Worm (Caenorhabditis elegans) whole organism, L3 larva: ENCODE results near the gene nhr-68.

Experiments used
- aly-2 ChIP-seq: fragments of 150-350 bp; optimal IDR thresholded peaks from 2 replicates; lab custom pipeline; 2014; ENCODE audit warnings: missing biosample characterization, missing genetic modification characterization
- ama-1 ChIP-seq: fragments of 150-350 bp; optimal IDR thresholded peaks from 2 replicates; lab custom pipeline; 2018
- ceh-16 ChIP-seq: sonication (generic microtip); optimal IDR thresholded peaks from 2 replicates; lab custom pipeline; 2017; ENCODE audit warnings: missing biosample characterization, missing genetic modification characterization
- ceh-82 ChIP-seq: fragments of 150-350 bp; optimal IDR thresholded peaks from 2 replicates; lab custom pipeline; 2014; ENCODE audit warnings: missing biosample characterization, missing genetic modification characterization
- daf-12 ChIP-seq: fragments of 150-350 bp; optimal IDR thresholded peaks from 2 replicates; lab custom pipeline; 2014; ENCODE audit warnings: missing biosample characterization, missing genetic modification reagents, missing genetic modification characterization
- egl-27 ChIP-seq: sonication (generic microtip); optimal IDR thresholded peaks from 4 replicates; lab custom pipeline; 2017; ENCODE audit warnings: missing biosample characterization, missing genetic modification reagents, missing genetic modification characterization
- egl-5 ChIP-seq: fragments of 150-350 bp; optimal IDR thresholded peaks from 2 replicates; lab custom pipeline; 2017; ENCODE audit warnings: missing biosample characterization, missing genetic modification reagents, missing genetic modification characterization, inconsistent platforms
- elt-1 ChIP-seq: fragments of 150-350 bp; optimal IDR thresholded peaks from 2 replicates; lab custom pipeline; 2014; ENCODE audit warnings: missing biosample characterization, missing genetic modification characterization
- elt-2 ChIP-seq: sonication (generic microtip); optimal IDR thresholded peaks from 2 replicates; lab custom pipeline; 2016; ENCODE audit warnings: missing genetic modification reagents, mild to moderate bottlenecking, missing genetic modification characterization, missing compliant biosample characterization
- elt-3 ChIP-seq, 3 experiments: fragments of 150-350 bp in 1 of 3; sonication (generic microtip) in 2 of 3; optimal IDR thresholded peaks; 2 replicates in 2 of 3; 4 replicates in 1 of 3; lab custom pipeline; 2014 to 2017; ENCODE audit warnings: missing biosample characterization in 3 of 3, missing genetic modification characterization in 3 of 3
- eor-1 ChIP-seq, 2 experiments: fragments of 150-350 bp; optimal IDR thresholded peaks; 2 replicates each; lab custom pipeline; 2014 to 2018; ENCODE audit warnings: missing biosample characterization in 2 of 2, missing genetic modification characterization in 2 of 2
- fkh-10 ChIP-seq: sonication (generic microtip); optimal IDR thresholded peaks from 2 replicates; lab custom pipeline; 2017; ENCODE audit warnings: missing biosample characterization, missing genetic modification reagents, missing genetic modification characterization
- fkh-2 ChIP-seq: fragments of 150-350 bp; optimal IDR thresholded peaks from 2 replicates; lab custom pipeline; 2014; ENCODE audit warnings: missing biosample characterization, missing genetic modification reagents, missing genetic modification characterization
- hmg-11 ChIP-seq: sonication (generic microtip); optimal IDR thresholded peaks from 2 replicates; lab custom pipeline; 2016; ENCODE audit warnings: missing genetic modification characterization, missing compliant biosample characterization
- jun-1 ChIP-seq: fragments of 150-350 bp; optimal IDR thresholded peaks from 2 replicates; lab custom pipeline; 2014; ENCODE audit warnings: missing biosample characterization, missing genetic modification reagents, missing genetic modification characterization
- lin-15B ChIP-seq: fragments of 150-350 bp; optimal IDR thresholded peaks from 2 replicates; lab custom pipeline; 2014; ENCODE audit warnings: missing biosample characterization, missing genetic modification characterization
- lin-39 ChIP-seq: fragments of 150-350 bp; optimal IDR thresholded peaks from 2 replicates; lab custom pipeline; 2018; ENCODE audit warnings: missing biosample characterization, missing genetic modification reagents, missing genetic modification characterization
- lsy-12 ChIP-seq: sonication (generic microtip); optimal IDR thresholded peaks from 2 replicates; lab custom pipeline; 2016; ENCODE audit warnings: mild to moderate bottlenecking, missing genetic modification characterization, missing compliant biosample characterization
- mdl-1 ChIP-seq: fragments of 150-350 bp; optimal IDR thresholded peaks from 2 replicates; lab custom pipeline; 2014; ENCODE audit warnings: missing biosample characterization, missing genetic modification characterization
- nfya-1 ChIP-seq: sonication (generic microtip); optimal IDR thresholded peaks from 2 replicates; lab custom pipeline; 2017; ENCODE audit warnings: missing genetic modification characterization, mild to moderate bottlenecking, missing compliant biosample characterization, antibody characterized with exemption, moderate library complexity; ENCODE audit not compliant: insufficient read depth
- nhr-11 ChIP-seq: fragments of 150-350 bp; optimal IDR thresholded peaks from 2 replicates; lab custom pipeline; 2014; ENCODE audit warnings: missing biosample characterization, missing genetic modification characterization
- nhr-23 ChIP-seq: fragments of 150-350 bp; optimal IDR thresholded peaks from 2 replicates; lab custom pipeline; 2014; ENCODE audit warnings: missing biosample characterization, missing genetic modification reagents, missing genetic modification characterization
- nhr-237 ChIP-seq: fragments of 150-350 bp; optimal IDR thresholded peaks from 2 replicates; lab custom pipeline; 2014; ENCODE audit warnings: missing biosample characterization, missing genetic modification characterization
- nhr-25 ChIP-seq: sonication (generic microtip); optimal IDR thresholded peaks from 2 replicates; lab custom pipeline; 2017; ENCODE audit warnings: missing biosample characterization, missing genetic modification characterization
- nhr-43 ChIP-seq: sonication (generic microtip); optimal IDR thresholded peaks from 2 replicates; lab custom pipeline; 2016; ENCODE audit warnings: mild to moderate bottlenecking, missing genetic modification characterization, missing compliant biosample characterization; ENCODE audit not compliant: poor library complexity, severe bottlenecking
- nhr-76 ChIP-seq: fragments of 150-350 bp; sonication (generic microtip); optimal IDR thresholded peaks from 5 replicates; lab custom pipeline; 2014; ENCODE audit warnings: missing biosample characterization, missing genetic modification characterization
- nhr-77 ChIP-seq: fragments of 150-350 bp; optimal IDR thresholded peaks from 2 replicates; lab custom pipeline; 2014; ENCODE audit warnings: missing biosample characterization, missing genetic modification characterization
- pha-4 ChIP-seq: fragments of 150-350 bp; optimal IDR thresholded peaks from 2 replicates; lab custom pipeline; 2014; ENCODE audit warnings: missing biosample characterization, missing genetic modification reagents, missing genetic modification characterization
- pqm-1 ChIP-seq: fragments of 150-350 bp; optimal IDR thresholded peaks from 2 replicates; lab custom pipeline; 2017; ENCODE audit warnings: missing biosample characterization, missing genetic modification characterization, inconsistent platforms
- snpc-4 ChIP-seq: fragments of 150-350 bp; optimal IDR thresholded peaks from 2 replicates; lab custom pipeline; 2014; ENCODE audit warnings: missing biosample characterization, missing genetic modification characterization
- tbx-2 ChIP-seq: sonication (generic microtip); optimal IDR thresholded peaks from 2 replicates; lab custom pipeline; 2016; ENCODE audit warnings: mild to moderate bottlenecking, missing genetic modification characterization, missing compliant biosample characterization
- unc-39 ChIP-seq: sonication (generic microtip); optimal IDR thresholded peaks from 4 replicates; lab custom pipeline; 2017; ENCODE audit warnings: missing biosample characterization, missing genetic modification characterization
- unc-62 ChIP-seq: fragments of 150-350 bp; sonication (generic microtip); optimal IDR thresholded peaks from 4 replicates; lab custom pipeline; 2014; ENCODE audit warnings: missing biosample characterization, missing genetic modification reagents, missing genetic modification characterization
- zag-1 ChIP-seq: fragments of 150-350 bp; optimal IDR thresholded peaks from 2 replicates; lab custom pipeline; 2014; ENCODE audit warnings: missing biosample characterization, missing genetic modification characterization
- ztf-4 ChIP-seq: fragments of 150-350 bp; optimal IDR thresholded peaks from 2 replicates; lab custom pipeline; 2014; ENCODE audit warnings: missing biosample characterization, missing genetic modification characterization

Gene nhr-68

ce11 chrV:11532535-11532853 lies 40.7 kb upstream of the nhr-68 start:
- no peak for TF ChIP-seq zag-1 (tag; lab: Kevin White, UChicago)
- TF ChIP-seq elt-1 = no peak
- TF ChIP-seq, all 47 proteins: peak for 0

DNA sequence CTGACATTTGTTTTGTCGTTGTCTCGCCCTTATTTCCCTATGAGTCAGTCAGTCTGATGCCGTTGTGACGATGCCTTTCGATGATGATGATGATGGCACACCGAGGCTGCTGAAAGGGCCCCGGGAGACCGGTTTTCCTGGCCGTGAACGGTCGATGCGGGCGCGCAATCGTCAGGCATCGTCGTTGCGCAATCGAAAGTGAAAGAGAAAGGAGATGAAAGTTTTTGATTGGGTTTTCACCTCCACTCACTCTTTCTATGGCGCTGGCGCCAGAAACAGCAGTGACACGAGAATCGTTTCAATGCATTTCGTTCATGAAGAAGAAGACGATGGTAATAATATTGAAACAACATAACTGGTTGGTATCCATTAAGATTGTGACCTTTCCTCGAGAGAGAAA lies 40.3 kb upstream of the nhr-68 start:
- TF ChIP-seq snpc-4 (tag; lab: Kevin White, UChicago) (no peak), egl-27 (tag; lab: Kevin White, UChicago) (peak; percentile 5), nhr-23 (tag; lab: Kevin White, UChicago) (peak; percentile 81), nfya-1 (no peak), elt-1 (peak; percentile 53), jun-1 (tag; lab: Kevin White, UChicago) (no peak), hmg-11 (tag; lab: Kevin White, UChicago) (no peak), nhr-43 (tag; lab: Kevin White, UChicago) (peak; percentile 60), nhr-77 (tag; lab: Kevin White, UChicago) (no peak), nhr-25 (tag; lab: Kevin White, UChicago) (peak; percentile 95), nhr-76 (tag; lab: Kevin White, UChicago) (no peak), tbx-2 (peak; percentile 7), unc-62 (GFP tag; lab: Kevin White, UChicago) (no peak), egl-5 (no peak), ceh-16 (tag; lab: Kevin White, UChicago) (no peak), aly-2 (no peak), lin-39 (tag; lab: Kevin White, UChicago) (no peak), fkh-10 (no peak), nhr-11 (tag; lab: Kevin White, UChicago) (no peak)

ce11 chrV:11533365-11533949 lies 39.8 kb upstream of the nhr-68 start:
- peak; percentile 41 for TF ChIP-seq elt-1
- TF ChIP-seq tbx-2 = no peak

- TF ChIP-seq ama-1 (lab: Kevin White, UChicago) = no peak
- TF ChIP-seq nhr-77 (tag; lab: Kevin White, UChicago) = no peak
- TF ChIP-seq mdl-1 = no peak
- peak; percentile 49 for TF ChIP-seq jun-1 (tag; lab: Kevin White, UChicago)
- no peak for TF ChIP-seq lsy-12 (tag; lab: Kevin White, UChicago)
- TF ChIP-seq pqm-1 (tag; lab: Kevin White, UChicago) = peak; percentile 96
- TF ChIP-seq elt-2 (tag; lab: Kevin White, UChicago) = peak; percentile 92
- no peak for TF ChIP-seq aly-2
- peak; percentile 24 for TF ChIP-seq nhr-23 (tag; lab: Kevin White, UChicago)
- no peak for TF ChIP-seq unc-39 (tag; lab: Kevin White, UChicago)
- TF ChIP-seq pha-4 = peak; percentile 13
- peak in 1 of 3 experiments; percentile 30 for TF ChIP-seq elt-3 (tag; optimal IDR thresholded peaks at IDR 0.05; lab: Kevin White, UChicago)
- peak; percentile 34 for TF ChIP-seq nhr-25 (tag; lab: Kevin White, UChicago)
- peak; percentile 65 for TF ChIP-seq nhr-43 (tag; lab: Kevin White, UChicago)
- TF ChIP-seq lin-39 (tag; lab: Kevin White, UChicago) = no peak
- no peak for TF ChIP-seq ztf-4 (tag; lab: Kevin White, UChicago)
Observed at ce11 chrV:11534495-11535189, 38.6 kb upstream of the nhr-68 start.

- TF ChIP-seq snpc-4 (tag; lab: Kevin White, UChicago) = no peak
- peak; percentile 77 for TF ChIP-seq elt-2 (tag; lab: Kevin White, UChicago)
- TF ChIP-seq tbx-2 = no peak
- TF ChIP-seq egl-5 = peak; percentile 96
- no peak for TF ChIP-seq nhr-76 (tag; lab: Kevin White, UChicago)
- no peak for TF ChIP-seq elt-3 (tag; optimal IDR thresholded peaks at IDR 0.05; lab: Kevin White, UChicago)
- no peak for TF ChIP-seq nhr-237 (tag; lab: Kevin White, UChicago)
- TF ChIP-seq egl-27 (tag; lab: Kevin White, UChicago) = no peak
- peak; percentile 11 for TF ChIP-seq nhr-11 (tag; lab: Kevin White, UChicago)
- TF ChIP-seq nfya-1 = peak; percentile 14
- TF ChIP-seq ceh-16 (tag; lab: Kevin White, UChicago) = no peak
- no peak for TF ChIP-seq zag-1 (tag; lab: Kevin White, UChicago)
- no peak for TF ChIP-seq fkh-2 (tag; lab: Kevin White, UChicago)
- no peak for TF ChIP-seq eor-1 (tag; optimal IDR thresholded peaks at IDR 0.05; lab: Kevin White, UChicago)
- peak; percentile 77 for TF ChIP-seq lin-39 (tag; lab: Kevin White, UChicago)
- no peak for TF ChIP-seq nhr-43 (tag; lab: Kevin White, UChicago)
- peak; percentile 79 for TF ChIP-seq pqm-1 (tag; lab: Kevin White, UChicago)
- TF ChIP-seq ama-1 (lab: Kevin White, UChicago) = no peak
- TF ChIP-seq jun-1 (tag; lab: Kevin White, UChicago) = no peak
- TF ChIP-seq pha-4 = peak; percentile 11
- no peak for TF ChIP-seq daf-12 (tag; lab: Kevin White, UChicago)
- TF ChIP-seq nhr-23 (tag; lab: Kevin White, UChicago) = no peak
- no peak for TF ChIP-seq ceh-82 (tag; lab: Kevin White, UChicago)
- TF ChIP-seq lin-15B (tag; lab: Kevin White, UChicago) = no peak
Observed at ce11 chrV:11535504-11536062, 37.7 kb upstream of the nhr-68 start.
